Worm (Caenorhabditis elegans) whole organism, L2 larva: ENCODE measurements around the gene Y66C5A.2.

Source experiments
- Y55F3AM.14 ChIP-seq: fragments of 200-800 bp; sonication (Bioruptor generic); optimal IDR thresholded peaks from 2 replicates; lab custom pipeline; 2018; ENCODE audit warnings: mild to moderate bottlenecking, missing genetic modification characterization, missing compliant biosample characterization
- aly-2 ChIP-seq: fragments of 150-350 bp; optimal IDR thresholded peaks from 2 replicates; lab custom pipeline; 2014; ENCODE audit warnings: missing biosample characterization, missing genetic modification characterization
- ama-1 ChIP-seq: fragments of 150-350 bp; optimal IDR thresholded peaks from 2 replicates; lab custom pipeline; 2018; ENCODE audit warnings: inconsistent platforms
- ceh-16 ChIP-seq: fragments of 150-350 bp; optimal IDR thresholded peaks from 2 replicates; lab custom pipeline; 2014; ENCODE audit warnings: missing biosample characterization, missing genetic modification characterization
- dmd-4 ChIP-seq: sonication (generic microtip); optimal IDR thresholded peaks from 2 replicates; lab custom pipeline; 2017; ENCODE audit warnings: missing biosample characterization, missing genetic modification characterization
- elt-3 ChIP-seq: sonication (generic microtip); optimal IDR thresholded peaks from 2 replicates; lab custom pipeline; 2017; ENCODE audit warnings: missing biosample characterization, missing genetic modification characterization
- lin-13 ChIP-seq: fragments of 150-350 bp; optimal IDR thresholded peaks from 2 replicates; lab custom pipeline; 2014; ENCODE audit warnings: missing biosample characterization, missing genetic modification reagents, missing genetic modification characterization
- lsy-2 ChIP-seq, 2 experiments: fragments of 150-350 bp in 1 of 2; sonication (generic microtip) in 1 of 2; optimal IDR thresholded peaks; 2 replicates each; lab custom pipeline; 2014 to 2017; ENCODE audit warnings: missing biosample characterization in 2 of 2, missing genetic modification characterization in 2 of 2
- mab-5 ChIP-seq: fragments of 150-350 bp; optimal IDR thresholded peaks from 2 replicates; lab custom pipeline; 2014; ENCODE audit warnings: missing biosample characterization, missing genetic modification characterization
- skn-1 ChIP-seq: sonication (generic microtip); optimal IDR thresholded peaks from 2 replicates; lab custom pipeline; 2017; ENCODE audit warnings: missing biosample characterization, missing genetic modification characterization
- unc-62 ChIP-seq: fragments of 150-350 bp; optimal IDR thresholded peaks from 2 replicates; lab custom pipeline; 2014; ENCODE audit warnings: missing biosample characterization, missing genetic modification reagents, missing genetic modification characterization
- zag-1 ChIP-seq: fragments of 150-350 bp; optimal IDR thresholded peaks from 2 replicates; lab custom pipeline; 2014; ENCODE audit warnings: missing biosample characterization, missing genetic modification characterization
- ztf-11 ChIP-seq: sonication (generic microtip); optimal IDR thresholded peaks from 2 replicates; lab custom pipeline; 2017; ENCODE audit warnings: missing biosample characterization, missing genetic modification characterization

DNA sequence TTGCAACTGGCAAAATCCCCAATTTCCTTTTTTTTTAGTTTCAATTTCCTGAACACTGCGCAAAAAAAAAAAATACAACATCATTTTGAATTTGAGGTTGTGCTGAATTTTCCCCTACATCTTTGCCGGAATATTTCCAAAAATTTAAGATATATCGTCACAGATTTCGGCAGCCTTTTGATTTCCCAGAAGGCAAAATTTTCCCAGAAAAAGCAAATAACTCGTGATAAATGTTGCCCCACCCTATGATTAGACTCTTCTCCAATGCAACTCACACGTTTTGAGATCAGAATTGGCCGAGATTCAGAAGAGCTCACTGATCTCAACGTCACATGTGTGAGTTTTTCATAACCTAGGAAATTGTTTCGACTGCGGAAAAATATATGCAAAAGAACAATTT, 31.9 kb downstream of the Y66C5A.2 start:
- TF ChIP-seq ztf-11 (tag; lab: Kevin White, UChicago) = no peak
- TF ChIP-seq elt-3 (tag; lab: Kevin White, UChicago) = no peak
- no peak for TF ChIP-seq lin-13 (GFP tag; lab: Kevin White, UChicago)
- TF ChIP-seq unc-62 (GFP tag; lab: Kevin White, UChicago) = no peak
- TF ChIP-seq mab-5 = no peak
- TF ChIP-seq skn-1 = no peak
- TF ChIP-seq ceh-16 = no peak
- TF ChIP-seq dmd-4 (tag; lab: Kevin White, UChicago) = no peak
- no peak for TF ChIP-seq lsy-2 (tag; optimal IDR thresholded peaks at IDR 0.05; lab: Kevin White, UChicago)
- no peak for TF ChIP-seq aly-2 (tag; lab: Kevin White, UChicago)
- no peak for TF ChIP-seq ama-1 (lab: Kevin White, UChicago)
- no peak for TF ChIP-seq Y55F3AM.14 (GFP tag; lab: Kevin White, UChicago)
- TF ChIP-seq zag-1 (tag; lab: Kevin White, UChicago) = no peak
